Fruit fly (Drosophila melanogaster): ENCODE measurements around the gene CG12729.

The CG12729 gene

DNA sequence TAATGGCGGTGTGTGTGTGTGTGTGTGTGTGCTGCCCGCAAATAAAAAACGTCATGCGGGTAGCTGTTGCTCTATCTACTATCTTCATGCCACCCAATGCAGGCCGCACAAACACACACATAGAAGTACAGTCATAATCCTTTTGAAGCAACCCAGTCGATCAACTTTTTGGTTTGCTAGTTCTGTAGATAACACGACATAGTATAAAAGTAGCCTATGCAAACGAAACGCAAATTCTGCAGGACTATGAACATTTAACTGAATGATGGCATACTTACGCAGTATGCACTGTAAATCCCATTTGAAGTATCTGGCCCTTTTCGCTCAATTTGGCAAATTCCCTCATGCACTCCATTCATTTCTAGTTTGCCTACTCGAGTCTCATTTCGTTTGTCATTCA is 21.0 kb downstream of the CG12729 start:
- TF ChIP-seq CG8159 (tag; optimal IDR thresholded peaks at IDR 0.05): no peak
- TF ChIP-seq fd96Ca (GFP tag; IDR thresholded peaks at IDR 0.05): peak; percentile 48; the same call in 1 of the 3 replicates
- TF ChIP-seq CG4496 (GFP tag; IDR thresholded peaks at IDR 0.05): peak; percentile 56; the same call in 1 of the 3 replicates

DNA sequence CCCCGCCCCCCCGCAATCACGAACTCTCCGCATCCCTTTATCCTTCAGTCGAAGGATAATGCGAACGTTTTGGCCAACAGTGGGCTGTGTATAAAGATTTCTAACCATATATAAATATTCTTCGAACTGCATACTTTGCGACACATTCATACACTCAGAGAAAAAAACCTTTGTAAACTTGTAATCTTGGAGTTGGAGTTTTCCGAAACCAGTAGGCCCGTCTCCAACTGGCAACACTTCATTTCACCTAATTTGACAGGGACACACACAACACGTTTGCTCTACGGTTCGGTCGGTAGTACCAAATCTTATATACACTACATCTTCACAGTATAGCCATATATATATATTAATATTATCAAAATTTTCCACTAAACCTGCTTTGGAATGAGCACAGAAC is 23.7 kb downstream of the CG12729 start, which contains the start of gene CG15764:
Gene CG15764, plus strand, starts transcription at position 301 of the 400 bp plus-strand sequence.
- TF ChIP-seq CG4496 (GFP tag; IDR thresholded peaks at IDR 0.05): no peak
- no peak for TF ChIP-seq EcR (GFP tag; optimal IDR thresholded peaks at IDR 0.05)
- TF ChIP-seq Pif1A (GFP tag; optimal IDR thresholded peaks at IDR 0.05): no peak
- no peak for TF ChIP-seq CG15710 (tag; optimal IDR thresholded peaks at IDR 0.05)
- TF ChIP-seq rn (GFP tag; IDR thresholded peaks at IDR 0.05): no peak
- no peak for TF ChIP-seq CG9948 (tag; optimal IDR thresholded peaks at IDR 0.05)
- TF ChIP-seq Snoo (tag; optimal IDR thresholded peaks at IDR 0.05): no peak
- TF ChIP-seq CG8301 (tag; optimal IDR thresholded peaks at IDR 0.05): no peak
- TF ChIP-seq CG10348 (GFP tag; IDR thresholded peaks at IDR 0.05): no peak
- no peak for TF ChIP-seq gl (tag; optimal IDR thresholded peaks at IDR 0.05)
- no peak for TF ChIP-seq CG17806 (tag; optimal IDR thresholded peaks at IDR 0.05)
- no peak for TF ChIP-seq CG32121 (GFP tag; IDR thresholded peaks at IDR 0.05)
- TF ChIP-seq Pif1B (GFP tag; optimal IDR thresholded peaks at IDR 0.05): no peak
- no peak for TF ChIP-seq CG13204 (GFP tag; optimal IDR thresholded peaks at IDR 0.05)

- peak; percentile 9 for TF ChIP-seq CG17806 (tag; optimal IDR thresholded peaks at IDR 0.05)
- no peak for TF ChIP-seq D1 (tag; optimal IDR thresholded peaks at IDR 0.05)
- TF ChIP-seq CG10348 (GFP tag; IDR thresholded peaks at IDR 0.05): no peak
- no peak for TF ChIP-seq EcR (GFP tag; optimal IDR thresholded peaks at IDR 0.05)
- no peak for TF ChIP-seq CG13204 (GFP tag; optimal IDR thresholded peaks at IDR 0.05)
These were observed 28.1 kb downstream of the CG12729 start, which contains the start of gene GAA1 for dm6 chrX:5873164-5873563. TSS of gene GAA1 (minus strand) at chrX:5873357.

dm6 chrX:5876584-5876983 is 31.5 kb downstream of the CG12729 start, which contains the start of gene mof:
TSS of gene mof (minus strand) at chrX:5876853.
- no peak for TF ChIP-seq gl (tag; optimal IDR thresholded peaks at IDR 0.05)
- TF ChIP-seq CG8301 (tag; optimal IDR thresholded peaks at IDR 0.05): no peak
- no peak for TF ChIP-seq fd96Ca (GFP tag; IDR thresholded peaks at IDR 0.05)
- TF ChIP-seq Pif1B (GFP tag; optimal IDR thresholded peaks at IDR 0.05): no peak
- TF ChIP-seq CG4496 (GFP tag; IDR thresholded peaks at IDR 0.05): no peak
- no peak for TF ChIP-seq CG17806 (tag; optimal IDR thresholded peaks at IDR 0.05)
- TF ChIP-seq CG15710 (tag; optimal IDR thresholded peaks at IDR 0.05): no peak
- no peak for TF ChIP-seq CG10348 (GFP tag; IDR thresholded peaks at IDR 0.05)
- TF ChIP-seq EcR (GFP tag; optimal IDR thresholded peaks at IDR 0.05): no peak
- no peak for TF ChIP-seq Pif1A (GFP tag; optimal IDR thresholded peaks at IDR 0.05)

dm6 chrX:5879543-5879943 is 34.5 kb downstream of the CG12729 start, which contains the start of the genes Usp30 and CG16721:
TSS of gene Usp30 (minus strand) at chrX:5879787.
TSS of gene CG16721 (plus strand) at chrX:5879869.
- TF ChIP-seq CG13204 (GFP tag; optimal IDR thresholded peaks at IDR 0.05): no peak
- TF ChIP-seq EcR (GFP tag; optimal IDR thresholded peaks at IDR 0.05): no peak
- no peak for TF ChIP-seq rn (GFP tag; IDR thresholded peaks at IDR 0.05)
- no peak for TF ChIP-seq D1 (tag; optimal IDR thresholded peaks at IDR 0.05)
- TF ChIP-seq Pif1A (GFP tag; optimal IDR thresholded peaks at IDR 0.05): no peak
- TF ChIP-seq CG9948 (tag; optimal IDR thresholded peaks at IDR 0.05): no peak
- no peak for TF ChIP-seq CG14655 (GFP tag; optimal IDR thresholded peaks at IDR 0.05)
- TF ChIP-seq fd96Ca (GFP tag; IDR thresholded peaks at IDR 0.05): 0 out of 3 replicates have a peak, but pooled peaks have one; percentile 21
- TF ChIP-seq CG8159 (tag; optimal IDR thresholded peaks at IDR 0.05): peak; percentile 22
- TF ChIP-seq CG34367 (tag; optimal IDR thresholded peaks at IDR 0.05): no peak
- TF ChIP-seq gl (tag; optimal IDR thresholded peaks at IDR 0.05): no peak
- TF ChIP-seq Snoo (tag; optimal IDR thresholded peaks at IDR 0.05): peak; percentile 13
- TF ChIP-seq CG12605 (GFP tag; IDR thresholded peaks at IDR 0.05): no peak
- no peak for TF ChIP-seq CG8301 (tag; optimal IDR thresholded peaks at IDR 0.05)
- no peak for TF ChIP-seq Pif1B (GFP tag; optimal IDR thresholded peaks at IDR 0.05)
- peak; percentile 48; the same call in 1 of the 2 replicates for TF ChIP-seq CG32121 (GFP tag; IDR thresholded peaks at IDR 0.05)
- TF ChIP-seq CG4496 (GFP tag; IDR thresholded peaks at IDR 0.05): peak; percentile 54; the same call in 2 of the 3 replicates
- TF ChIP-seq Ets98B (GFP tag; IDR thresholded peaks at IDR 0.05): no peak
- peak; percentile 24 for TF ChIP-seq CG15710 (tag; optimal IDR thresholded peaks at IDR 0.05)
- no peak for TF ChIP-seq CG10348 (GFP tag; IDR thresholded peaks at IDR 0.05)
- TF ChIP-seq CG17806 (tag; optimal IDR thresholded peaks at IDR 0.05): no peak

dm6 chrX:5880139-5880924 is 35.3 kb downstream of the CG12729 start:
- TF ChIP-seq gl (tag; optimal IDR thresholded peaks at IDR 0.05) (peak; percentile 60), CG8159 (tag; optimal IDR thresholded peaks at IDR 0.05) (peak; percentile 79), CG14655 (GFP tag; optimal IDR thresholded peaks at IDR 0.05) (no peak), CG9948 (tag; optimal IDR thresholded peaks at IDR 0.05) (peak; percentile 74), fd96Ca (GFP tag; IDR thresholded peaks at IDR 0.05) (peak; percentile 73; the same call in 2 of the 3 replicates), Pif1B (GFP tag; optimal IDR thresholded peaks at IDR 0.05) (peak; percentile 86), CG13204 (GFP tag; optimal IDR thresholded peaks at IDR 0.05) (no peak), EcR (GFP tag; optimal IDR thresholded peaks at IDR 0.05) (peak; percentile 48), rn (GFP tag; IDR thresholded peaks at IDR 0.05) (peak; percentile 60; the same call in 1 of the 2 replicates), Snoo (tag; optimal IDR thresholded peaks at IDR 0.05) (peak; percentile 72), CG15710 (tag; optimal IDR thresholded peaks at IDR 0.05) (peak; percentile 76), CG32121 (GFP tag; IDR thresholded peaks at IDR 0.05) (peak; percentile 79), CG8301 (tag; optimal IDR thresholded peaks at IDR 0.05) (peak; percentile 82), CG10348 (GFP tag; IDR thresholded peaks at IDR 0.05) (peak; percentile 73), CG12605 (GFP tag; IDR thresholded peaks at IDR 0.05) (peak; percentile 72), Pif1A (GFP tag; optimal IDR thresholded peaks at IDR 0.05) (peak; percentile 77), Ets98B (GFP tag; IDR thresholded peaks at IDR 0.05) (peak; percentile 80), D1 (tag; optimal IDR thresholded peaks at IDR 0.05) (no peak), CG4496 (GFP tag; IDR thresholded peaks at IDR 0.05) (peak; percentile 81), CG17806 (tag; optimal IDR thresholded peaks at IDR 0.05) (peak; percentile 80), CG34367 (tag; optimal IDR thresholded peaks at IDR 0.05) (peak; percentile 68)

Measured in whole organism, pupa.